Fruit fly (Drosophila melanogaster): ENCODE data around the gene Kah.

- TF ChIP-seq pan (optimal IDR thresholded peaks at IDR 0.05) (no peak), Sp1 (GFP tag; optimal IDR thresholded peaks at IDR 0.05) (no peak), psq (GFP tag; optimal IDR thresholded peaks at IDR 0.05) (no peak), Myc (optimal IDR thresholded peaks at IDR 0.05) (no peak), Hr78 (GFP tag; optimal IDR thresholded peaks at IDR 0.05) (no peak), jim (GFP tag; optimal IDR thresholded peaks at IDR 0.05) (no peak), usp (GFP tag; optimal IDR thresholded peaks at IDR 0.05) (no peak), sv (GFP tag; optimal IDR thresholded peaks at IDR 0.05) (no peak), GATAd (GFP tag; optimal IDR thresholded peaks at IDR 0.05) (no peak), br (GFP tag; optimal IDR thresholded peaks at IDR 0.05) (no peak), dsf (GFP tag; optimal IDR thresholded peaks at IDR 0.05; ENCODE audit: borderline replicate concordance) (no peak)
Observed at dm6 chr3L:637329-638030, 48.4 kb upstream of the Kah start.
